Fruit fly (Drosophila melanogaster) whole organism, pupa: ENCODE data around the gene CDase.

ENCODE experiments used
- CG10348 ChIP-seq: fragments of 200-800 bp; sonication (Bioruptor generic); IDR thresholded peaks from 2 replicates; pipeline ENCODE4 v1.3.6; 2022; ENCODE audit warnings: missing biosample characterization, missing genetic modification characterization
- CG12605 ChIP-seq: fragments of 200-800 bp; sonication (Bioruptor generic); IDR thresholded peaks from 2 replicates; pipeline ENCODE4 v1.3.6; 2022; ENCODE audit warnings: missing biosample characterization, missing genetic modification characterization
- CG13204 ChIP-seq: fragments of 200-800 bp; sonication (Bioruptor generic); optimal IDR thresholded peaks from 2 replicates; lab custom pipeline; 2018; ENCODE audit warnings: missing biosample characterization, mild to moderate bottlenecking, missing genetic modification characterization, moderate library complexity
- CG14655 ChIP-seq: fragments of 200-800 bp; sonication (Bioruptor generic); optimal IDR thresholded peaks from 3 replicates; lab custom pipeline; 2017; ENCODE audit warnings: mild to moderate bottlenecking, missing biosample characterization, missing genetic modification reagents, missing genetic modification characterization
- CG15710 ChIP-seq: fragments of 200-800 bp; sonication (Bioruptor generic); optimal IDR thresholded peaks from 2 replicates; lab custom pipeline; 2018; ENCODE audit warnings: missing biosample characterization, mild to moderate bottlenecking, missing genetic modification characterization, moderate library complexity
- CG17806 ChIP-seq: fragments of 200-800 bp; sonication (Bioruptor generic); optimal IDR thresholded peaks from 2 replicates; lab custom pipeline; 2018; ENCODE audit warnings: missing biosample characterization, mild to moderate bottlenecking, missing genetic modification characterization, moderate library complexity
- CG32121 ChIP-seq: fragments of 200-800 bp; sonication (Bioruptor generic); IDR thresholded peaks from 2 replicates; pipeline ENCODE4 v1.3.6; 2022; ENCODE audit warnings: missing biosample characterization, missing genetic modification characterization
- CG34367 ChIP-seq: fragments of 200-800 bp; sonication (Bioruptor generic); optimal IDR thresholded peaks from 2 replicates; lab custom pipeline; 2018; ENCODE audit warnings: missing biosample characterization, mild to moderate bottlenecking, missing genetic modification characterization
- CG4496 ChIP-seq: fragments of 200-800 bp; sonication (Bioruptor generic); IDR thresholded peaks from 3 replicates; pipeline ENCODE4 v1.3.6; 2022; ENCODE audit warnings: missing biosample characterization, missing genetic modification characterization
- CG8159 ChIP-seq: fragments of 200-800 bp; sonication (Bioruptor generic); optimal IDR thresholded peaks from 3 replicates; lab custom pipeline; 2018; ENCODE audit warnings: missing biosample characterization, mild to moderate bottlenecking, missing genetic modification characterization, moderate library complexity
- CG8301 ChIP-seq: fragments of 200-800 bp; sonication (Bioruptor generic); optimal IDR thresholded peaks from 2 replicates; lab custom pipeline; 2018; ENCODE audit warnings: missing biosample characterization, mild to moderate bottlenecking, missing genetic modification characterization
- CG9948 ChIP-seq: fragments of 200-800 bp; sonication (Bioruptor generic); optimal IDR thresholded peaks from 2 replicates; lab custom pipeline; 2018; ENCODE audit warnings: missing biosample characterization, mild to moderate bottlenecking, missing genetic modification characterization, moderate library complexity
- D1 ChIP-seq: fragments of 200-800 bp; sonication (Bioruptor generic); optimal IDR thresholded peaks from 2 replicates; lab custom pipeline; 2018; ENCODE audit warnings: missing biosample characterization, mild to moderate bottlenecking, missing genetic modification characterization, moderate library complexity
- EcR ChIP-seq: fragments of 200-800 bp; sonication (Bioruptor generic); optimal IDR thresholded peaks from 3 replicates; lab custom pipeline; 2019; ENCODE audit warnings: missing biosample characterization, missing genetic modification characterization, mild to moderate bottlenecking, moderate library complexity, missing genetic modification reagents
- Ets98B ChIP-seq: fragments of 200-800 bp; sonication (Bioruptor generic); IDR thresholded peaks from 2 replicates; pipeline ENCODE4 v1.3.6; 2022; ENCODE audit warnings: missing biosample characterization, missing genetic modification characterization
- Pif1A ChIP-seq: fragments of 200-800 bp; sonication (Bioruptor generic); optimal IDR thresholded peaks from 3 replicates; lab custom pipeline; 2016; ENCODE audit warnings: missing biosample characterization, missing genetic modification characterization
- Pif1B ChIP-seq: fragments of 200-800 bp; sonication (Bioruptor generic); optimal IDR thresholded peaks from 3 replicates; lab custom pipeline; 2016; ENCODE audit warnings: missing biosample characterization, missing genetic modification characterization
- Snoo ChIP-seq: fragments of 200-800 bp; sonication (Bioruptor generic); optimal IDR thresholded peaks from 3 replicates; lab custom pipeline; 2017; ENCODE audit warnings: missing biosample characterization, mild to moderate bottlenecking, missing genetic modification characterization, inconsistent platforms
- fd96Ca ChIP-seq: fragments of 200-800 bp; sonication (Bioruptor generic); IDR thresholded peaks from 3 replicates; pipeline ENCODE4 v1.3.6; 2022; ENCODE audit warnings: missing biosample characterization, missing genetic modification characterization
- gl ChIP-seq: fragments of 200-800 bp; sonication (Bioruptor generic); optimal IDR thresholded peaks from 2 replicates; lab custom pipeline; 2018; ENCODE audit warnings: missing biosample characterization, mild to moderate bottlenecking, missing genetic modification characterization
- rn ChIP-seq: fragments of 200-800 bp; sonication (Bioruptor generic); IDR thresholded peaks from 2 replicates; pipeline ENCODE4 v1.3.6; 2022; ENCODE audit warnings: missing biosample characterization, missing genetic modification characterization

Gene CDase

DNA sequence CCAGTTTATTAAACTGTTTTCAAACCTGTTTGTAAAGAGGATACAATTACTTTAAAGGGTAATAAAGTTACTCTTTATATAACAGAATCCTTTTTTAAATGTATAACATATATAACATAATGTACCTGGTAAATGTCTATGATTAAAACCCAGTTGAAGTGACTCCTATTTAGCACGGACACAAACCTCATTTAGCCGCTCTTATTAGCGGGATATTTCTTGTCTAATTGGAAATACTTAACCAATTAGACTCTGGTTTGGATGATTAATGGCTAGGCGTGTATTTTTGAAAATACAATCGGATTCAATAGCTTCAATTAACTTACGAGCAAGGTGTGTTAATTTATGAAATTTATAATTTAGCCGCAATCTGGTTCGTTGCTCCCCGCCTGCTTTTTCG, 7.7 kb downstream of the CDase start:
- no peak for TF ChIP-seq EcR (GFP tag; lab: Kevin White, UChicago)
- TF ChIP-seq CG12605: no peak
- TF ChIP-seq Snoo (tag; lab: Kevin White, UChicago): no peak
- TF ChIP-seq gl (tag; lab: Kevin White, UChicago): no peak
- TF ChIP-seq CG13204 (GFP tag; lab: Kevin White, UChicago): no peak
- TF ChIP-seq CG8301 (tag; lab: Kevin White, UChicago): no peak
- no peak for TF ChIP-seq CG17806 (tag; lab: Kevin White, UChicago)
- TF ChIP-seq CG9948 (tag; lab: Kevin White, UChicago): no peak
- TF ChIP-seq Ets98B (GFP tag; lab: Robert Waterston, UW): no peak
- no peak for TF ChIP-seq D1
- no peak for TF ChIP-seq Pif1A
- TF ChIP-seq rn (GFP tag; lab: Robert Waterston, UW): no peak
- no peak for TF ChIP-seq CG10348 (GFP tag; lab: Robert Waterston, UW)
- TF ChIP-seq CG8159 (tag; lab: Kevin White, UChicago): no peak
- no peak for TF ChIP-seq CG34367 (tag; lab: Kevin White, UChicago)
- TF ChIP-seq fd96Ca (GFP tag; lab: Robert Waterston, UW): no peak
- TF ChIP-seq CG14655 (GFP tag; lab: Kevin White, UChicago): no peak
- no peak for TF ChIP-seq Pif1B (GFP tag; lab: Kevin White, UChicago)
- no peak for TF ChIP-seq CG32121

DNA sequence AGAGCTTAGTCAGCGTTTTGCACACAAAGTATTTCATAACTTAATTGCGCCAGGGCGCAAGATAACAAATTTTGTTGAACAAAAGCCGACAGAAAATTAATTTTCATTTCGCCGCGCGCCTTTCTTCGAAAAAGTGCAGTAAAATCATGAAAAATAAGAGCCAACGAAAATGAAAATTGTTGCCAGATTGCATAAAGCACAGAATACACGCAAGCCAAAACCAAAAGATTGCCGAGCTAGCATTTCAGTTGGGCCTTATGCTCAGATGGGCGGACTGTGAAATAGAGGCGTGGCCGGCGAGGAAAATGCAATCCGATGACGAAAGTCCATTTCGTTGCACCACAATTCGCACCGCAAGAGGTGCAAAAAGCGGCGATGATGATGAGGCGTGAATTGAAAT, 11.4 kb downstream of the CDase start:
- TF ChIP-seq rn (GFP tag; lab: Robert Waterston, UW) (no peak), CG17806 (tag; lab: Kevin White, UChicago) (no peak), gl (tag; lab: Kevin White, UChicago) (no peak), CG34367 (tag; lab: Kevin White, UChicago) (no peak), CG8301 (tag; lab: Kevin White, UChicago) (no peak), Pif1B (GFP tag; lab: Kevin White, UChicago) (no peak), CG9948 (tag; lab: Kevin White, UChicago) (no peak), CG14655 (GFP tag; lab: Kevin White, UChicago) (no peak)

DNA sequence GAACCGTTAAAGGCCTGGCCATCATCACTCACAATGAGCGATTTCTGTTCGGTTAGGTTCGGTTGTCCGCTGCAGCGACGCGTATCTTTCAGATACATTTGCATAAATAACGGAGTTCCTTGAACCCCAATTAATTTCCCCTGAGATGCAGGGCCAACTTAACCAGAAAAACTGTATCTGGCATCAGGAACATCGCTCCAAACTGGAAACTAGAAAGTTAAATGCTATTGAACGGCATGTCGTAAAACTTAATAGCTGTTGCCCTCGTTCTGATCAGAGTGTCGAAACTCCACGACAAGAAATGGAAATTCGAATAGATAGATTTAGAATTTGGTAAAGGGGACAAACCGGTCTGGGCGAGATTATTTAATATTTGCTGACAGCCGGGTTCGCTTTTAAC, 13.0 kb downstream of the CDase start:
- peak; percentile 59 for TF ChIP-seq EcR (GFP tag; lab: Kevin White, UChicago)
- TF ChIP-seq CG9948 (tag; lab: Kevin White, UChicago): no peak
- TF ChIP-seq Ets98B (GFP tag; lab: Robert Waterston, UW): no peak
- TF ChIP-seq gl (tag; lab: Kevin White, UChicago): no peak
- TF ChIP-seq CG8301 (tag; lab: Kevin White, UChicago): no peak

DNA sequence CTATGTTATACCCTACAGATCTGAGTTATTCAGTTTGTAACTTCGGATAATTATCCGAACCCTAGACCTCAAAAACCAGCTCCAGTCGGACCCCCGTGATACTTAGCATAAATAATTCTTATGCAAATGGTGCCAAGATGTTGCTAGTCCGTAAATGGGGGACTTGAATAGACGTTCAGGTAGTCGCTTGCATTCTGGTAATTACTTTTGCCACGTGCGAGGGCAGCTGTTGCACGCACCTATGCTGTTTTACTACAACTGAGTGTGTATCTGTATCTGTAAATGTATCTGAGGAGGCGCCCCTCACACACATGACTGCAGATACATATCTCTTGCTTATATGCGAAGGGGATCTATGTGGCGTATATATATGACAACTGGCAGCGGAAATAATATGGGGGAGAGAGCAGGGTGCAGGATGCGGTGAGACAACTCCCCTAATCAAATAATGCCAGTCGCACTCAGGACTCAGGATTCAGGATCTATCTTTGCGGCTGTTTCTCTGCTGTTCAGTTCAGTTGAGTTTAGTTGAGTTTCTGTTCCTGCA, 15.4 kb downstream of the CDase start:
- TF ChIP-seq rn (GFP tag; lab: Robert Waterston, UW) (no peak), CG10348 (GFP tag; lab: Robert Waterston, UW) (no peak), fd96Ca (GFP tag; lab: Robert Waterston, UW) (no peak), CG34367 (tag; lab: Kevin White, UChicago) (no peak)

DNA sequence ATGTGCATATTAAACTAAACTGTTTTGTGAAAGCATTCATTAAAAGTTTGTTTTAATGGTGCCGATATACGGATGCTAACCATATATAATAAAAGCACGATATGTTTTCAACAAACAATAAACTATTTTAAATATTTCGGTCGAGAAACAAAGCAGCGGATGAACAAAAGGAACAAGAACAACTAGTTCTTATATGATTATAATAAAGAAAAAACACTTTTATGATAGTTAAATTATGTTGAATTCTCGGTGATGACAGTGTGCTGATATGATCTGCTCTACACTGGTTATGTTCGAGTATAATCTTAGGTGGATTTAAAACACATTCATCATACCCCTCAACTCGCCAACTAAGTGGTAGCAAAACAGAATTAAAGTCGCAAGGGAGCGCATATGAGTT, 16.6 kb downstream of the CDase start:
- TF ChIP-seq CG32121: no peak
- TF ChIP-seq CG10348 (GFP tag; lab: Robert Waterston, UW): no peak
- TF ChIP-seq CG15710 (tag; lab: Kevin White, UChicago): no peak
- no peak for TF ChIP-seq CG4496 (GFP tag; lab: Robert Waterston, UW)
- TF ChIP-seq fd96Ca (GFP tag; lab: Robert Waterston, UW): no peak

DNA sequence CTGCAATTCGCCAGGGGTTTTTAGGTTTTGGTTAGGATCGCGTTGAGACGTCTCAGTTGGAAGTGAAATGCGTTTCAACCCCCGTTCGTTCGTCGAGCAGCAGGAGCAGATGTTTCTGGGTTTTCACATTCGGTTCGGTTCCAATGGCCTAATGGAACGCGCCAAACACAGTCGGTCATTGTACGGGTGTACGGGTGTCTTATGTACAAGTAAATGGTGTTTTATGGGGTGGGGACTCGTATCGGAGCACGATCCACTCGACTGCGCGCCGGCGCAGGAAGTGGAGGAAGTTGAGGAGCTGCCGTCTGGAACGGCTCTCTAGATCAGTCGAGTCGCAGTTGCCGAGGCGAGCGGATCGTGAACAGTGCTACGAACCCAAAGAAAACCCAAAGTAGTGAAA, 17.0 kb downstream of the CDase start, which contains the start of gene spdo:
Gene spdo, plus strand, starts transcription at position 318 of the 400 bp plus-strand sequence.
- TF ChIP-seq D1: no peak
- TF ChIP-seq CG34367 (tag; lab: Kevin White, UChicago): no peak
- no peak for TF ChIP-seq Ets98B (GFP tag; lab: Robert Waterston, UW)

DNA sequence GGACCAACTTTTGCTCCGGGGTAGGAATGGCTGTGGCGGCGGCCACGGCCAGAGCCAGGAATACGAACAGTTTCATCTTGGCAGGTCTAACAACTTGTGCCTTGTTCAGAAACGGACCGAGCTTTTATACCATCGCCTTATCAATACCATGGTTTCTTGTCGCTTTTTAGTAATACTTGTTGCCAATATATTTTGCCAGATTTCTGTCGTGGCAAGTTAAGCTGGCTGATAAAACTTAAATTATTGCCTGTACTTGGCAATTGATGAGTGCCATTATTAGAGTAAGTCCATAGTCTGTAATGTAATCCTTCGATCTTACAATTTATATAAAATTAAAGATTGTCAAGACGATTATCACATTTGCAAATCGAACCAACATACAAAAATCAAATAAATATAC, 28.5 kb downstream of the CDase start, which contains the start of gene Jon99Fii:
Gene Jon99Fii, minus strand, starts transcription at position 101 of the 400 bp plus-strand sequence.
- TF ChIP-seq CG13204 (GFP tag; lab: Kevin White, UChicago) (no peak), CG8159 (tag; lab: Kevin White, UChicago) (no peak), CG34367 (tag; lab: Kevin White, UChicago) (no peak), Pif1A (no peak), D1 (no peak), CG9948 (tag; lab: Kevin White, UChicago) (no peak), CG17806 (tag; lab: Kevin White, UChicago) (no peak), CG12605 (no peak), gl (tag; lab: Kevin White, UChicago) (no peak), CG14655 (GFP tag; lab: Kevin White, UChicago) (no peak), CG32121 (no peak), CG10348 (GFP tag; lab: Robert Waterston, UW) (no peak), CG4496 (GFP tag; lab: Robert Waterston, UW) (no peak), fd96Ca (GFP tag; lab: Robert Waterston, UW) (no peak), EcR (GFP tag; lab: Kevin White, UChicago) (no peak), CG8301 (tag; lab: Kevin White, UChicago) (no peak), Pif1B (GFP tag; lab: Kevin White, UChicago) (no peak)
- TF ChIP-seq, all 21 proteins: peak for 0
